Worm (Caenorhabditis elegans): ENCODE measurements around the gene fbxc-31.

DNA sequence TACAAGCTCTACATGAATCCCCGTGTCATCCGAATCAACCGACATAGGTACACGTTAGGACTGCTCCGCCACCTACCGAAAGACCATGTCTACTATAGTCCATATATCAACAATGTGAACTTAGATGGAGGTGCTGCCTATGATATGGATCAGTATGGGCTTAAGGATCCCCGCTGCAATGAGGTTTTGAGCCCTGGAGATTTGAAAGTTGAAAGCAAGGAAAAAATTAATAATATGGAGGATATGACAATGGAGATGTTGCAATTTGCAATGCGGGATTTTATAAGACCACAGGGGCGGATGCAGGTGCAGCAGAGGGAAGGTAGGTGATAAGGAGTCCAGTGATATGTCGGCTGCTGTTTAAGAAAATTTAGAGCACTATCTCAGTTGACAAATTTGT lies 42.5 kb upstream of the fbxc-31 start:
- no peak for TF ChIP-seq med-1 (GFP tag; optimal IDR thresholded peaks at IDR 0.05; ENCODE audit: insufficient read depth)
- TF ChIP-seq cog-1 (tag; optimal IDR thresholded peaks at IDR 0.05), result no peak
- no peak for TF ChIP-seq ztf-29 (GFP tag; IDR thresholded peaks at IDR 0.05)
- TF ChIP-seq flt-1 (GFP tag; IDR thresholded peaks at IDR 0.05), result no peak
- TF ChIP-seq ztf-23 (GFP tag; IDR thresholded peaks at IDR 0.05), result no peak
- no peak for TF ChIP-seq T22C8.4 (GFP tag; IDR thresholded peaks at IDR 0.05)
